Fruit fly (Drosophila melanogaster): ENCODE results near the gene Exo84.

Exo84 gene

dm6 chr3R:26014262-26014833 lies 37.7 kb downstream of the Exo84 start, which contains the start of gene Kaz-m1 (continued):
- TF ChIP-seq CG12391 (tag; optimal IDR thresholded peaks at IDR 0.05) (peak; percentile 69), row (GFP tag; IDR thresholded peaks at IDR 0.05) (peak; percentile 87), CG9817 (tag; optimal IDR thresholded peaks at IDR 0.05) (peak; percentile 55), sim (GFP tag; IDR thresholded peaks at IDR 0.05) (peak; percentile 48; the same call in 1 of the 2 replicates), CG6813 (GFP tag; optimal IDR thresholded peaks at IDR 0.05) (peak; percentile 16), CG15479 (GFP tag; optimal IDR thresholded peaks at IDR 0.05) (no peak), CG15269 (tag; optimal IDR thresholded peaks at IDR 0.05) (peak; percentile 66), sob (GFP tag; IDR thresholded peaks at IDR 0.05) (0 out of 2 replicates have a peak, but pooled peaks have one; percentile 24), hkb (optimal IDR thresholded peaks at IDR 0.05) (no peak), hkb (GFP tag; IDR thresholded peaks at IDR 0.05) (peak; percentile 60), lab (GFP tag; optimal IDR thresholded peaks at IDR 0.05) (peak; percentile 43), CG9932 (GFP tag; IDR thresholded peaks at IDR 0.05) (peak; percentile 37; the same call in 1 of the 2 replicates), mam (GFP tag; optimal IDR thresholded peaks at IDR 0.05) (no peak), Ssrp (tag; optimal IDR thresholded peaks at IDR 0.05) (peak; percentile 57), B-H2 (GFP tag; optimal IDR thresholded peaks at IDR 0.05) (peak; percentile 6), Blimp-1 (GFP tag; optimal IDR thresholded peaks at IDR 0.05) (peak; percentile 57), CG42726 (GFP tag; IDR thresholded peaks at IDR 0.05; ENCODE audit: partially characterized antibody) (no peak), crol (GFP tag; IDR thresholded peaks at IDR 0.05) (no peak), CG12219 (GFP tag; optimal IDR thresholded peaks at IDR 0.05) (no peak), gt (GFP tag; IDR thresholded peaks at IDR 0.05) (no peak), CG18599 (GFP tag; optimal IDR thresholded peaks at IDR 0.05) (peak; percentile 54), jing (GFP tag; optimal IDR thresholded peaks at IDR 0.05) (no peak), oc (tag; optimal IDR thresholded peaks at IDR 0.05) (peak; percentile 17), CG11695 (GFP tag; IDR thresholded peaks at IDR 0.05) (peak; percentile 59; the same call in 1 of the 3 replicates), fd96Cb (tag; optimal IDR thresholded peaks at IDR 0.05) (peak; percentile 61), CG10366 (GFP tag; IDR thresholded peaks at IDR 0.05) (0 out of 2 replicates have a peak, but pooled peaks have one; percentile 13), CG9437 (GFP tag; optimal IDR thresholded peaks at IDR 0.05) (peak; percentile 42), Med (GFP tag) (peak; percentile 39), MBD-R2 (GFP tag; IDR thresholded peaks at IDR 0.05) (peak; percentile 23; the same call in 1 of the 2 replicates), Dip2 (GFP tag; IDR thresholded peaks at IDR 0.05) (no peak), CG3407 (GFP tag; optimal IDR thresholded peaks at IDR 0.05) (peak; percentile 14), NC2α (GFP tag; optimal IDR thresholded peaks at IDR 0.05) (no peak), CG4820 (GFP tag; optimal IDR thresholded peaks at IDR 0.05) (peak; percentile 50), H2.0 (GFP tag; IDR thresholded peaks at IDR 0.05) (0 out of 2 replicates have a peak, but pooled peaks have one; percentile 11), CG5245 (GFP tag; optimal IDR thresholded peaks at IDR 0.05) (no peak), CG1529 (GFP tag; optimal IDR thresholded peaks at IDR 0.05) (peak; percentile 33), nerfin-1 (tag; optimal IDR thresholded peaks at IDR 0.05) (peak; percentile 50), CG3995 (GFP tag; optimal IDR thresholded peaks at IDR 0.05) (no peak), kah (GFP tag; optimal IDR thresholded peaks at IDR 0.05) (peak; percentile 18), Dek (tag; optimal IDR thresholded peaks at IDR 0.05) (peak; percentile 50), Opbp (GFP tag; IDR thresholded peaks at IDR 0.05; ENCODE audit: partially characterized antibody) (no peak), hb (GFP tag; IDR thresholded peaks at IDR 0.05; ENCODE audit: partially characterized antibody) (no peak), CG1602 (GFP tag; optimal IDR thresholded peaks at IDR 0.05) (peak; percentile 2), HHEX (GFP tag; optimal IDR thresholded peaks at IDR 0.05) (peak; percentile 40), gem (tag; optimal IDR thresholded peaks at IDR 0.05) (peak; percentile 82), CG14014 (GFP tag; IDR thresholded peaks at IDR 0.05) (peak; percentile 35; the same call in 1 of the 2 replicates), aop (GFP tag; IDR thresholded peaks at IDR 0.05) (no peak), E2f1 (GFP tag; IDR thresholded peaks at IDR 0.05) (0 out of 2 replicates have a peak, but pooled peaks have one; percentile 14), crp (GFP tag; optimal IDR thresholded peaks at IDR 0.05) (no peak)

Measured in whole organism, embryonic.